Worm (Caenorhabditis elegans): ENCODE results near the gene pcm-1.

The pcm-1 gene

ce11 chrV:5936691-5937090 is 27.0 kb downstream of the pcm-1 start, which contains the start of the genes M03F8.5 and M03F8.7:
Gene M03F8.5 (minus strand): TSS chrV:5936791.
Gene M03F8.7 (plus strand): TSS chrV:5936939.
- TF ChIP-seq him-1 (tag; optimal IDR thresholded peaks at IDR 0.05) (no peak), nhr-179 (tag; optimal IDR thresholded peaks at IDR 0.05) (no peak), hmg-20 (GFP tag; IDR thresholded peaks at IDR 0.05) (no peak), zfh-2 (GFP tag; conservative IDR thresholded peaks at IDR 0.05) (no peak), nhr-80 (tag; optimal IDR thresholded peaks at IDR 0.05) (no peak), atf-7 (tag; optimal IDR thresholded peaks at IDR 0.05) (no peak), F10E7.11 (tag; optimal IDR thresholded peaks at IDR 0.05) (no peak), Y67H2A.10 (GFP tag; conservative IDR thresholded peaks at IDR 0.05) (no peak), hlh-12 (tag; optimal IDR thresholded peaks at IDR 0.05) (no peak), Y95B8A.8 (GFP tag; IDR thresholded peaks at IDR 0.05) (no peak), ceh-27 (GFP tag; optimal IDR thresholded peaks at IDR 0.05) (no peak), ztf-3 (GFP tag; optimal IDR thresholded peaks at IDR 0.05) (no peak), dpff-1 (tag; optimal IDR thresholded peaks at IDR 0.05) (no peak), mes-4 (tag; optimal IDR thresholded peaks at IDR 0.05) (no peak), Y53G8AR.9 (GFP tag; conservative IDR thresholded peaks at IDR 0.05) (no peak), chd-7 (tag; optimal IDR thresholded peaks at IDR 0.05) (no peak)

ce11 chrV:5930588-5930987 is 33.1 kb downstream of the pcm-1 start, which contains the start of gene galt-1:
Gene galt-1 (plus strand): TSS chrV:5930905.
- TF ChIP-seq F52B5.7 (tag; optimal IDR thresholded peaks at IDR 0.05) (no peak), nhr-80 (tag; optimal IDR thresholded peaks at IDR 0.05) (peak; percentile 64)

ce11 chrV:5928006-5928405 is 35.7 kb downstream of the pcm-1 start:
- TF ChIP-seq nhr-27 (tag; optimal IDR thresholded peaks at IDR 0.05) = no peak
- TF ChIP-seq snpc-3.4 (tag; optimal IDR thresholded peaks at IDR 0.05) = no peak
- no peak for TF ChIP-seq F23B12.7 (tag; optimal IDR thresholded peaks at IDR 0.05; ENCODE audit: insufficient read depth)
- no peak for TF ChIP-seq F55B11.4 (tag; optimal IDR thresholded peaks at IDR 0.05; ENCODE audit: borderline replicate concordance, insufficient read depth)
- no peak for TF ChIP-seq mcd-1 (GFP tag; IDR thresholded peaks at IDR 0.05)
- no peak for TF ChIP-seq hrde-1 (tag; optimal IDR thresholded peaks at IDR 0.05; ENCODE audit: borderline replicate concordance)
- TF ChIP-seq K12H6.12 (tag; optimal IDR thresholded peaks at IDR 0.05) = no peak
- no peak for TF ChIP-seq ztf-18 (tag; optimal IDR thresholded peaks at IDR 0.05)
- TF ChIP-seq sptf-2 (GFP tag; optimal IDR thresholded peaks at IDR 0.05) = no peak
- TF ChIP-seq ceh-58 (GFP tag; IDR thresholded peaks at IDR 0.05) = no peak
- TF ChIP-seq cebp-2 (GFP tag; IDR thresholded peaks at IDR 0.05) = no peak
- no peak for TF ChIP-seq chd-7 (tag; optimal IDR thresholded peaks at IDR 0.05)
- TF ChIP-seq somi-1 (GFP tag; optimal IDR thresholded peaks at IDR 0.05) = no peak

ce11 chrV:5927347-5927746 is 36.3 kb downstream of the pcm-1 start, which contains the start of gene srsx-17:
Gene srsx-17 (plus strand): TSS chrV:5927647.
- TF ChIP-seq lin-26 (GFP tag; IDR thresholded peaks at IDR 0.05) = no peak
- TF ChIP-seq K11D2.4 (GFP tag; IDR thresholded peaks at IDR 0.05) = no peak
- no peak for TF ChIP-seq ztf-22 (GFP tag; optimal IDR thresholded peaks at IDR 0.05)
- TF ChIP-seq snpc-1.3 (tag; optimal IDR thresholded peaks at IDR 0.05; ENCODE audit: insufficient read depth) = no peak
- no peak for TF ChIP-seq unc-130 (GFP tag; optimal IDR thresholded peaks at IDR 0.05)
- TF ChIP-seq ceh-58 (GFP tag; IDR thresholded peaks at IDR 0.05) = no peak
- no peak for TF ChIP-seq nfya-2 (GFP tag; IDR thresholded peaks at IDR 0.05)
- TF ChIP-seq T26A5.8 (tag; optimal IDR thresholded peaks at IDR 0.05) = no peak
- no peak for TF ChIP-seq F55B11.4 (tag; optimal IDR thresholded peaks at IDR 0.05; ENCODE audit: borderline replicate concordance, insufficient read depth)
- TF ChIP-seq B0019.2 (GFP tag; conservative IDR thresholded peaks at IDR 0.05) = no peak
- TF ChIP-seq dpl-1 (GFP tag; optimal IDR thresholded peaks at IDR 0.05) = no peak
- no peak for TF ChIP-seq nhr-90 (tag; optimal IDR thresholded peaks at IDR 0.05)
- TF ChIP-seq lag-1 (GFP tag; IDR thresholded peaks at IDR 0.05) = no peak
- no peak for TF ChIP-seq aptf-2 (GFP tag; conservative IDR thresholded peaks at IDR 0.05)
- TF ChIP-seq pha-4 (tag; optimal IDR thresholded peaks at IDR 0.05) = no peak
- no peak for TF ChIP-seq nhr-27 (tag; optimal IDR thresholded peaks at IDR 0.05)
- TF ChIP-seq F22D6.2 (tag; optimal IDR thresholded peaks at IDR 0.05) = no peak
- TF ChIP-seq T07F8.4 (tag; optimal IDR thresholded peaks at IDR 0.05) = no peak

Measured in whole organism, young adult.